Worm (Caenorhabditis elegans) whole organism, young adult: ENCODE measurements around the gene catp-2.

ENCODE experiments used
- D2030.7 ChIP-seq: fragments of 200-800 bp; sonication (Bioruptor generic); IDR thresholded peaks from 2 replicates; pipeline ENCODE4 v1.3.6; 2022; ENCODE audit warnings: missing genetic modification reagents, missing genetic modification characterization, missing compliant biosample characterization
- F10E7.11 ChIP-seq: sonication (generic microtip); optimal IDR thresholded peaks from 2 replicates; lab custom pipeline; 2017; ENCODE audit warnings: mild to moderate bottlenecking, missing genetic modification characterization, moderate library complexity, missing compliant biosample characterization
- F22D6.2 ChIP-seq: sonication (generic microtip); optimal IDR thresholded peaks from 2 replicates; lab custom pipeline; 2016; ENCODE audit warnings: mild to moderate bottlenecking, missing genetic modification characterization, missing compliant biosample characterization
- F23B12.7 ChIP-seq: sonication (generic microtip); optimal IDR thresholded peaks from 2 replicates; lab custom pipeline; 2017; ENCODE audit warnings: missing genetic modification characterization, mild to moderate bottlenecking, missing compliant biosample characterization, antibody characterized with exemption, moderate library complexity; ENCODE audit not compliant: insufficient read depth
- F37B4.10 ChIP-seq: fragments of 200-800 bp; sonication (Bioruptor generic); IDR thresholded peaks from 2 replicates; pipeline ENCODE4 v1.3.6; 2022; ENCODE audit warnings: missing genetic modification characterization, missing compliant biosample characterization
- F39B2.1 ChIP-seq: fragments of 200-800 bp; sonication (Bioruptor generic); IDR thresholded peaks from 2 replicates; pipeline ENCODE4 v1.3.6; 2022; ENCODE audit warnings: missing genetic modification reagents, missing genetic modification characterization, missing compliant biosample characterization
- F55B11.4 ChIP-seq: sonication (generic microtip); optimal IDR thresholded peaks from 2 replicates; lab custom pipeline; 2016; ENCODE audit warnings: missing compliant biosample characterization, missing genetic modification characterization, borderline replicate concordance; ENCODE audit not compliant: insufficient read depth
- Y79H2A.3 ChIP-seq: fragments of 200-800 bp; sonication (Bioruptor generic); conservative IDR thresholded peaks from 2 replicates; pipeline ENCODE4 v1.3.6; 2022; ENCODE audit warnings: missing genetic modification reagents, missing genetic modification characterization, missing compliant biosample characterization
- aptf-3 ChIP-seq: fragments of 200-800 bp; sonication (Bioruptor generic); IDR thresholded peaks from 2 replicates; pipeline ENCODE4 v1.3.6; 2022; ENCODE audit warnings: missing genetic modification characterization, missing compliant biosample characterization
- attf-6 ChIP-seq: fragments of 200-800 bp; sonication (Bioruptor generic); IDR thresholded peaks from 2 replicates; pipeline ENCODE4 v1.3.6; 2022; ENCODE audit warnings: missing genetic modification reagents, missing genetic modification characterization, missing compliant biosample characterization
- cebp-2 ChIP-seq: fragments of 200-800 bp; sonication (Bioruptor generic); IDR thresholded peaks from 2 replicates; pipeline ENCODE4 v1.3.6; 2022; ENCODE audit warnings: missing genetic modification characterization, missing compliant biosample characterization
- ceh-58 ChIP-seq: fragments of 200-800 bp; sonication (Bioruptor generic); IDR thresholded peaks from 2 replicates; pipeline ENCODE4 v1.3.6; 2022; ENCODE audit warnings: missing genetic modification characterization, missing compliant biosample characterization
- efl-1 ChIP-seq: fragments of 150-350 bp; optimal IDR thresholded peaks from 2 replicates; lab custom pipeline; 2014; ENCODE audit warnings: missing biosample characterization, missing genetic modification reagents, missing genetic modification characterization
- egrh-3 ChIP-seq: fragments of 200-800 bp; sonication (Bioruptor generic); IDR thresholded peaks from 2 replicates; pipeline ENCODE4 v1.3.6; 2022; ENCODE audit warnings: missing genetic modification reagents, missing genetic modification characterization, missing compliant biosample characterization
- him-1 ChIP-seq: sonication (generic microtip); optimal IDR thresholded peaks from 2 replicates; lab custom pipeline; 2016; ENCODE audit warnings: missing genotype, missing genetic modification reagents, missing genetic modification characterization, missing compliant biosample characterization
- hlh-26 ChIP-seq: fragments of 200-800 bp; sonication (Bioruptor generic); conservative IDR thresholded peaks from 2 replicates; pipeline ENCODE4 v1.3.6; 2022; ENCODE audit warnings: missing genetic modification reagents, missing genetic modification characterization, missing compliant biosample characterization
- hsf-1 ChIP-seq: fragments of 200-800 bp; sonication (Bioruptor generic); IDR thresholded peaks from 2 replicates; pipeline ENCODE4 v1.3.6; 2022; ENCODE audit warnings: missing genetic modification reagents, missing genetic modification characterization, missing compliant biosample characterization
- lin-35 ChIP-seq, 3 experiments: fragments of 150-350 bp in 2 of 3; sonication (generic microtip) in 1 of 3; optimal IDR thresholded peaks; 2 replicates each; lab custom pipeline; 2014 to 2018; ENCODE audit warnings: missing biosample characterization in 3 of 3, missing genetic modification characterization in 3 of 3, missing genetic modification reagents in 3 of 3
- lsl-1 ChIP-seq: fragments of 200-800 bp; sonication (Bioruptor generic); optimal IDR thresholded peaks from 2 replicates; lab custom pipeline; 2018; ENCODE audit warnings: mild to moderate bottlenecking, missing genetic modification characterization, moderate library complexity, missing compliant biosample characterization
- madf-3 ChIP-seq: fragments of 200-800 bp; sonication (Bioruptor generic); IDR thresholded peaks from 2 replicates; pipeline ENCODE4 v1.3.6; 2022; ENCODE audit warnings: missing genetic modification reagents, missing genetic modification characterization, missing compliant biosample characterization
- mcd-1 ChIP-seq: fragments of 200-800 bp; sonication (Bioruptor generic); IDR thresholded peaks from 2 replicates; pipeline ENCODE4 v1.3.6; 2022; ENCODE audit warnings: missing genetic modification reagents, missing genetic modification characterization, missing compliant biosample characterization
- nhr-80 ChIP-seq: sonication (generic microtip); optimal IDR thresholded peaks from 2 replicates; lab custom pipeline; 2016; ENCODE audit warnings: missing genetic modification characterization, missing compliant biosample characterization
- nhr-90 ChIP-seq: sonication (generic microtip); optimal IDR thresholded peaks from 2 replicates; lab custom pipeline; 2016; ENCODE audit warnings: missing genotype, mild to moderate bottlenecking, missing genetic modification characterization, missing compliant biosample characterization
- rcor-1 ChIP-seq: fragments of 200-800 bp; sonication (Bioruptor generic); IDR thresholded peaks from 2 replicates; pipeline ENCODE4 v1.3.6; 2022; ENCODE audit warnings: missing genetic modification reagents, missing genetic modification characterization, missing compliant biosample characterization
- rpc-1 ChIP-seq, 2 experiments: fragments of 150-350 bp in 1 of 2; sonication (generic microtip) in 1 of 2; optimal IDR thresholded peaks; 2 replicates each; lab custom pipeline; 2014 to 2018; ENCODE audit warnings: missing biosample characterization in 1 of 2, missing genetic modification characterization in 1 of 2, missing genetic modification reagents in 1 of 2, missing genotype in 1 of 2
- sdz-38 ChIP-seq: sonication (generic microtip); optimal IDR thresholded peaks from 2 replicates; lab custom pipeline; 2016; ENCODE audit warnings: missing genotype, missing genetic modification characterization, missing compliant biosample characterization
- snpc-4 ChIP-seq, 5 experiments: fragments of 150-350 bp in 1 of 5; sonication (generic microtip) in 4 of 5; optimal IDR thresholded peaks; 2 replicates each; lab custom pipeline; 2014 to 2018; ENCODE audit warnings: missing genetic modification characterization in 5 of 5, missing biosample characterization in 3 of 5, antibody characterized with exemption in 2 of 5, mild to moderate bottlenecking in 2 of 5, missing compliant biosample characterization in 2 of 5, missing genotype in 2 of 5, moderate library complexity in 2 of 5, missing genetic modification reagents in 1 of 5
- somi-1 ChIP-seq: fragments of 200-800 bp; sonication (Bioruptor generic); optimal IDR thresholded peaks from 2 replicates; lab custom pipeline; 2018; ENCODE audit warnings: mild to moderate bottlenecking, missing genetic modification characterization, missing compliant biosample characterization
- tbx-9 ChIP-seq: sonication (generic microtip); optimal IDR thresholded peaks from 2 replicates; lab custom pipeline; 2016; ENCODE audit warnings: borderline replicate concordance, missing genetic modification characterization, inconsistent platforms, missing compliant biosample characterization
- zfh-2 ChIP-seq: fragments of 200-800 bp; sonication (Bioruptor generic); conservative IDR thresholded peaks from 2 replicates; pipeline ENCODE4 v1.3.6; 2022; ENCODE audit warnings: missing genetic modification reagents, missing genetic modification characterization, missing compliant biosample characterization
- zim-3 ChIP-seq: sonication (generic microtip); optimal IDR thresholded peaks from 2 replicates; lab custom pipeline; 2017; ENCODE audit warnings: mild to moderate bottlenecking, missing genetic modification characterization, moderate library complexity, missing compliant biosample characterization
- ztf-28 ChIP-seq: fragments of 200-800 bp; sonication (Bioruptor generic); IDR thresholded peaks from 2 replicates; pipeline ENCODE4 v1.3.6; 2022; ENCODE audit warnings: missing genetic modification reagents, missing genetic modification characterization, missing compliant biosample characterization
- ztf-3 ChIP-seq: fragments of 200-800 bp; sonication (Bioruptor generic); optimal IDR thresholded peaks from 2 replicates; lab custom pipeline; 2018; ENCODE audit warnings: mild to moderate bottlenecking, missing genetic modification characterization, missing compliant biosample characterization

The catp-2 gene

DNA sequence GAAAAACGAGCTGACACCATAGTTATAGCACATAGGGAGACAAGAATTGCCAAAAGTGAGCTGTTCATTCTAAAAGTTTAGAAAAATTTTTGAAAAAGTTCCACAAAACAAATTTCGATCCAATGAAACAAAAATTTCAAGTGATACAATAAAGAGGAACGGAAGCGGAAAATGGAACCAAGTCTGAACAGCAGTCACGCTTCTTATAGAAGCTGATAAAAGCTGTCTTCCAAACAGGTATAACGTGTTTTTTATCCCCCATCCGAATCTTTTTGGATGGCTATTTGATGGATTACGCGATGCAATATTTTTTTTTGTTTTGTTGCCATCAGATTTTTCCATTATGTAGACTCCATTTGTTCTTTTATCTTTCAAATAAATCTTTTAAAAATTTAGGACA is 22.2 kb upstream of the catp-2 start, which contains the start of gene H23N18.5:
TSS of gene H23N18.5 (minus strand) at position 69 of the 400 bp plus-strand sequence.
- no peak for TF ChIP-seq mcd-1
- no peak for TF ChIP-seq efl-1
- TF ChIP-seq him-1: no peak
- no peak for TF ChIP-seq F39B2.1 (GFP tag; lab: Robert Waterston, UW)
- TF ChIP-seq zim-3 (tag; lab: Kevin White, UChicago): no peak
- no peak for TF ChIP-seq F37B4.10 (GFP tag; lab: Robert Waterston, UW)
- no peak for TF ChIP-seq rcor-1
- TF ChIP-seq D2030.7 (GFP tag; lab: Robert Waterston, UW): no peak
- no peak for TF ChIP-seq lin-35 (GFP tag; optimal IDR thresholded peaks at IDR 0.05; lab: Kevin White, UChicago)
- TF ChIP-seq sdz-38: no peak
- no peak for TF ChIP-seq ceh-58 (GFP tag; lab: Robert Waterston, UW)
- TF ChIP-seq zfh-2 (GFP tag; lab: Robert Waterston, UW): no peak
- TF ChIP-seq F55B11.4 (tag; lab: Kevin White, UChicago): no peak
- TF ChIP-seq nhr-90: no peak
- no peak for TF ChIP-seq tbx-9 (tag; lab: Kevin White, UChicago)
- no peak for TF ChIP-seq ztf-3 (GFP tag; lab: Kevin White, UChicago)
- TF ChIP-seq madf-3 (GFP tag; lab: Robert Waterston, UW): no peak
- TF ChIP-seq, all 124 proteins: peak for 0

DNA sequence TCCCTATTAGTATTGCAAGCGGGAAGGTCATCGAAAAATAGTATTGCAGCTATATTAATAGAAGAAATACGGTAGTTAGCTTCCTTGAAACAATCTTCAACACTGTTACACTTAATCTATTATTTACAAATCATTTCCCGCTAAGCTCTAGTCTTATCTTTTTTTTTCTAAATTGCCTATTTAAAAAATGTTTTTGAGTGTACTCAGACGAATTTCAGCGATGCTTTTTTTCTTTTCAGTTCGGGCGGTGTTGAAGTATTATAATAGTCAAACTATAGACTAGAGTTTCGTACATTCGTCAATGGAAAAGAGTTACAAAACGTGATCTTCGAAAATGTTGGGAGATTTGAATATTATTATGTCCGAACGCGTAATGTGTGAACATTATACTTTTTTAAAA is 20.7 kb upstream of the catp-2 start:
- no peak for TF ChIP-seq attf-6 (GFP tag; lab: Robert Waterston, UW)
- TF ChIP-seq Y79H2A.3 (GFP tag; lab: Robert Waterston, UW): no peak
- no peak for TF ChIP-seq somi-1 (GFP tag; lab: Kevin White, UChicago)
- TF ChIP-seq hlh-26 (GFP tag; lab: Robert Waterston, UW): no peak
- TF ChIP-seq snpc-4 (GFP tag; optimal IDR thresholded peaks at IDR 0.05; lab: Kevin White, UChicago): no peak
- peak in 2 of 4 experiments; percentile 54 to 80 for TF ChIP-seq snpc-4 (tag; optimal IDR thresholded peaks at IDR 0.05; lab: Kevin White, UChicago)
- TF ChIP-seq rpc-1 (optimal IDR thresholded peaks at IDR 0.05; lab: Kevin White, UChicago): no peak
- TF ChIP-seq rpc-1 (tag; optimal IDR thresholded peaks at IDR 0.05; lab: Kevin White, UChicago): no peak
- TF ChIP-seq aptf-3 (GFP tag; lab: Robert Waterston, UW): no peak

DNA sequence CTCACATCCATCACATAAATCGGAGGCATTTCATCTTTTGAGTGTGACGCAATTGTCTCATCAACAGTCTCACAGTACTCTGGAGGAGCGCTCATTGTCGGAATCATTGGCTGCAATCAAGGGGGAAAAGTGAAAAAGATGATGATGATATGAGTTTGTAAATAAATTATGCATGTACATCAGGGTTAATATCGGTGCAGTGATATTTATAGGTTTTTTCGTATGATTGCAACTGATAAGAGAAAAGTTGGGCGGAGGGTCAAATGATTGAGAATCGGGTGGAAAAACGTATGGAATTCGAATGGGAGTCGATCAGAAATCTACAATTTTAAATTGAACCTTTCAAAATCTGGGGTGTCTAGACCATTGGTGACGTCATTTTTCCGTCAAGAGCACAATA is 19.6 kb upstream of the catp-2 start, which contains the start of gene H23N18.6:
TSS of gene H23N18.6 (minus strand) at position 201 of the 400 bp plus-strand sequence.
- TF ChIP-seq nhr-80 (tag; lab: Kevin White, UChicago) (peak; percentile 37), F22D6.2 (tag; lab: Kevin White, UChicago) (no peak)

DNA sequence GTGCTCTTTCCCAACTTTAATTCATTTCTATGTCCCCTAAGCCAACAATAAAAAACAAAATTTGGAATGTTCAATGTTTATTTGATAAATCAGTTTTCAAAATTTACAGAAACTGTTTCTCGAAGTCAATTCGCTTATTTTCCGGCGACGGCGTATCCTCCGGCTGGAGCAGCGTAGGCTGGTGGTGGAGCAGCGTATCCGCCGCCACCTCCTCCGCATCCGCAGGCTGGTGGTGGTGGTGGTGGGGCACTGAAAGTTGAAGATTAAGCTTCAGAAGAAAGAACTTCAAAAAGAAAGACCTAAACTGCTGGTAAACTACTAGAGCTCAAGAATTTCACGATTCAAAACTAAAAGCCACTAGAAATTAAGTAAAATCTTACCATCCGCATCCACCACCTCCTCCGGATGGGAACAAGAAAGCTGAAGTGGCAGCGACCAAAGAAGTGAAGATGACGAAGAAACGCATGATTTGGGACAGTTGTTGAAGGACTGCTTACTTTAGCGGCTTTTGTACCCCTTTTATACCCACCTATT is 16.3 kb upstream of the catp-2 start, which contains the start of gene C02E7.7:
TSS of gene C02E7.7 (minus strand) at position 484 of the 534 bp plus-strand sequence.
- TF ChIP-seq F23B12.7 (tag; lab: Kevin White, UChicago) (no peak), cebp-2 (no peak), zfh-2 (GFP tag; lab: Robert Waterston, UW) (peak; percentile 74), lsl-1 (GFP tag; lab: Kevin White, UChicago) (no peak), hsf-1 (GFP tag; lab: Robert Waterston, UW) (no peak), ztf-28 (no peak), egrh-3 (GFP tag; lab: Robert Waterston, UW) (peak; percentile 46; the same call in 1 of the 2 replicates), F10E7.11 (tag; lab: Kevin White, UChicago) (no peak)
- TF ChIP-seq, all 124 proteins: peak for 2
